Fruit fly (Drosophila melanogaster) whole organism, adult: ENCODE measurements around the gene LManIV.

Experiments
- CG11617 ChIP-seq: fragments of 200-800 bp; sonication (Bioruptor generic); optimal IDR thresholded peaks from 2 replicates; lab custom pipeline; 2017; ENCODE audit warnings: mild to moderate bottlenecking, missing biosample characterization, missing genetic modification reagents, missing genetic modification characterization
- CG12768 ChIP-seq: fragments of 200-800 bp; sonication (Bioruptor generic); optimal IDR thresholded peaks from 2 replicates; lab custom pipeline; 2017; ENCODE audit warnings: missing biosample characterization, missing genetic modification characterization, mild to moderate bottlenecking, moderate library complexity, missing genetic modification reagents
- CG14711 ChIP-seq: fragments of 200-800 bp; sonication (Bioruptor generic); optimal IDR thresholded peaks from 2 replicates; lab custom pipeline; 2018; ENCODE audit warnings: missing biosample characterization, mild to moderate bottlenecking, missing genetic modification characterization, moderate library complexity
- CG1620 ChIP-seq: fragments of 200-800 bp; sonication (Bioruptor generic); optimal IDR thresholded peaks from 2 replicates; lab custom pipeline; 2016; ENCODE audit warnings: missing biosample characterization, missing genetic modification characterization
- CG33017 ChIP-seq: fragments of 200-800 bp; sonication (Bioruptor generic); optimal IDR thresholded peaks from 2 replicates; lab custom pipeline; 2018; ENCODE audit warnings: missing biosample characterization, mild to moderate bottlenecking, missing genetic modification characterization, moderate library complexity
- CG5204 ChIP-seq: fragments of 200-800 bp; sonication (Bioruptor generic); optimal IDR thresholded peaks from 2 replicates; lab custom pipeline; 2016; ENCODE audit warnings: missing biosample characterization, missing genetic modification characterization
- CG7045 ChIP-seq: fragments of 200-800 bp; sonication (Bioruptor generic); optimal IDR thresholded peaks from 2 replicates; lab custom pipeline; 2017; ENCODE audit warnings: missing biosample characterization, mild to moderate bottlenecking, missing genetic modification characterization
- CG7101 ChIP-seq: fragments of 200-800 bp; sonication (Bioruptor generic); optimal IDR thresholded peaks from 2 replicates; lab custom pipeline; 2018; ENCODE audit warnings: missing biosample characterization, mild to moderate bottlenecking, missing genetic modification characterization, moderate library complexity
- Clk ChIP-seq: fragments of 200-800 bp; sonication (Bioruptor generic); optimal IDR thresholded peaks from 2 replicates; lab custom pipeline; 2017; ENCODE audit warnings: missing biosample characterization, missing genetic modification characterization
- Crg-1 ChIP-seq: fragments of 200-800 bp; sonication (Bioruptor generic); optimal IDR thresholded peaks from 2 replicates; lab custom pipeline; 2016; ENCODE audit warnings: missing biosample characterization, missing genetic modification characterization
- Hr96 ChIP-seq: fragments of 200-800 bp; sonication (Bioruptor generic); optimal IDR thresholded peaks from 2 replicates; lab custom pipeline; 2016; ENCODE audit warnings: missing biosample characterization, missing genetic modification characterization
- Mnt ChIP-seq: fragments of 200-800 bp; sonication (Bioruptor generic); optimal IDR thresholded peaks from 2 replicates; lab custom pipeline; 2016; ENCODE audit warnings: missing biosample characterization, mild to moderate bottlenecking, missing genetic modification characterization
- bab1 ChIP-seq: fragments of 200-800 bp; sonication (Bioruptor generic); optimal IDR thresholded peaks from 3 replicates; lab custom pipeline; 2019; ENCODE audit warnings: missing biosample characterization, mild to moderate bottlenecking, missing genetic modification characterization, moderate library complexity
- cic ChIP-seq: fragments of 200-800 bp; sonication (Bioruptor generic); optimal IDR thresholded peaks from 2 replicates; lab custom pipeline; 2017; ENCODE audit warnings: missing biosample characterization, mild to moderate bottlenecking, missing genetic modification characterization, moderate library complexity
- cnc ChIP-seq, 2 experiments: fragments of >200 bp; optimal IDR thresholded peaks; 2 replicates each; lab custom pipeline; 2017
- kay ChIP-seq: fragments of 200-800 bp; sonication (Bioruptor generic); peaks from one replicate; lab custom pipeline; 2016; ENCODE audit warnings: missing biosample characterization, missing genetic modification characterization, borderline replicate concordance
- ovo ChIP-seq: fragments of 200-800 bp; sonication (Bioruptor generic); optimal IDR thresholded peaks from 2 replicates; lab custom pipeline; 2016; ENCODE audit warnings: missing biosample characterization, missing genetic modification characterization
- pad ChIP-seq: fragments of 200-800 bp; sonication (Bioruptor generic); optimal IDR thresholded peaks from 3 replicates; lab custom pipeline; 2017; ENCODE audit warnings: missing biosample characterization, missing genetic modification characterization, mild to moderate bottlenecking, moderate library complexity, missing genetic modification reagents
- tj ChIP-seq: fragments of 200-800 bp; sonication (Bioruptor generic); optimal IDR thresholded peaks from 3 replicates; lab custom pipeline; 2017; ENCODE audit warnings: missing biosample characterization, mild to moderate bottlenecking, missing genetic modification characterization, moderate library complexity
- toe ChIP-seq: fragments of 200-800 bp; sonication (Bioruptor generic); optimal IDR thresholded peaks from 2 replicates; lab custom pipeline; 2016; ENCODE audit warnings: missing biosample characterization, missing genetic modification characterization

The LManIV gene

DNA sequence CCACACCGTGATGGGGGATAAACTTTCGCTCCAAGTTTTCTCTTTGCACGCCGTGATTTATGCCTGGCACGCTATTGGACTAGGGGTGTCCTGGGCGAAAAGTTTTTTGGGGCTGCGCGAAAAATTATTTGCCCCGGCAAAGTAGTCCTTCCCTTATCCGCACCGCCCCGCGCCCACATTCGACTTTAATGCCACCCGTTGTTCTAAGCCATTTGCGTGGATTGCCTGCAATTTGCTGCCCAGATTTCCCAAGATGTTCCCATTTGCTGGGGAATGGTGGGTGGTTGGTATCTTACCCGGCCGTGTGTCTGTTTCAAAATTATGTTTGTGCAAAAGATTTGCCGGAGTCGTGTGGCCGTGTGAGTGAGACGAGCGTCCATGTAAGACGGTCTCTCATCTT lies 26.9 kb upstream of the LManIV start:
- TF ChIP-seq cnc (optimal IDR thresholded peaks at IDR 0.05; lab: Kevin White, UChicago): no peak
- no peak for TF ChIP-seq Hr96 (GFP tag; lab: Kevin White, UChicago)

DNA sequence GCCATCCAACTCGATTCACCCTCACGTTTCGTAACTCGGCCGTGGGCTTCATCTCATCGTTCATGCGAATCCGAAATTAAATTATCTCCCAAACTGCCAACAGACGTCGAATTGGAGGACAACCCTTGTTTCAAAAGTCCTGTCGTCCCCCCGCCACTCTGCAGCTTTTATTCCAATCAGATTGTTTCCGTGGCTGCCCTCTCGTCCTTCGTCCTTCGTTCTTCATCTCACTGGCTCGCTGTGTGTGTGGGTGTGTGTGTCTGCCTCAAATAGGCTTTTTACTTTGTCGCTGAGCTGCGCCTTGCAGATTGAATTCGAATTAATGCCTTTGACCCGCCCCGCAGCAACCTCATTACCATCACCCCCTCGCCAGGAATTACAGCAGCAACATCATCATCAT lies 22.0 kb upstream of the LManIV start:
- TF ChIP-seq CG7101 (tag; lab: Kevin White, UChicago): no peak
- TF ChIP-seq pad (GFP tag; lab: Kevin White, UChicago): no peak

DNA sequence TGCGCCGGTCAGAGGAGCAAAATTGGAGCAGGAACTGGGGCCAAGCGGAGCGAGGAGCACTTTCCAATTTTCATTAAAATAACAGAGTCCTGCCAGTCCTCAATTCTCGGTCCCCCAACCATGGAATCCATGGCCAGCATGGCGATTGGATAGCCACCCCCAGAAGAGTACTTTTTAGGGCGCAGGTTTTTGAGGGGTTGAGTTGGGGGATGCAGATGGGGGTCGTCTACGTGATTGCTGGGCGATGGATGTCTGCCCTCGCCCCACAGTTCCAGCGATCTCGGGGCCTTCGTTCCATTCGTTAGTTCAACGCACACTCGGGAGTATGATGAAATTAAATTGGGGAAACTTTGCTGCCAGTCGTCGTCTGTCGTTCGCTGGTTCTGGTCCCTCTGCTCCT lies 19.6 kb upstream of the LManIV start:
- TF ChIP-seq Hr96 (GFP tag; lab: Kevin White, UChicago) (no peak), CG11617 (GFP tag; lab: Kevin White, UChicago) (no peak), ovo (GFP tag; lab: Kevin White, UChicago) (no peak), cic (no peak), pad (GFP tag; lab: Kevin White, UChicago) (no peak), cnc (optimal IDR thresholded peaks at IDR 0.05; lab: Kevin White, UChicago) (no peak), tj (no peak), Mnt (GFP tag; lab: Kevin White, UChicago) (no peak), toe (no peak), bab1 (no peak)

dm6 chr2L:8787575-8787974 lies 15.4 kb upstream of the LManIV start:
- TF ChIP-seq CG11617 (GFP tag; lab: Kevin White, UChicago) (no peak), Clk (no peak), CG7101 (tag; lab: Kevin White, UChicago) (no peak), tj (no peak), ovo (GFP tag; lab: Kevin White, UChicago) (no peak), CG5204 (no peak), CG14711 (no peak), CG1620 (GFP tag; lab: Kevin White, UChicago) (no peak), pad (GFP tag; lab: Kevin White, UChicago) (no peak), cnc (optimal IDR thresholded peaks at IDR 0.05; lab: Kevin White, UChicago) (no peak), cic (no peak), CG12768 (GFP tag; lab: Kevin White, UChicago) (no peak), CG33017 (no peak)

DNA sequence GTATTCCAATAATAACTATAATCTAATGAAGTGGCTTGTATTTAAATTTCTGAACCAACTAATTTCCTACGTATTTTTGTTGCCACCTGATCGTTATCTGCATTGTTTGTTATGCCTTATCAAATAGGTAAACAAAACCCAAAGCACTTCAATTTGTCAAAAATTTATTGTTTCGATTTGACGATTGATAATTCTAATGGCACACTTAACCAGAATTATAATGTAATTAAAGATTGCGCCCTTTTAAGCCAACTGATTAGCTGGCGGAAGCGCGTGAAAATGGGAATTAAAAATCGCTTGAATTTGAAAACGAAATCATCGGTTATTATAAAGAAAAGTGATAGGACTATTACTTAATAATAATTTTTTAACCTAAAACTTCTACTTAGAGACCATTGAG lies 12.6 kb upstream of the LManIV start:
- TF ChIP-seq CG14711 (no peak), cnc (optimal IDR thresholded peaks at IDR 0.05; lab: Kevin White, UChicago) (no peak), ovo (GFP tag; lab: Kevin White, UChicago) (no peak), CG1620 (GFP tag; lab: Kevin White, UChicago) (no peak), cic (no peak), Hr96 (GFP tag; lab: Kevin White, UChicago) (no peak), CG5204 (no peak)

- TF ChIP-seq Clk (no peak), CG7101 (tag; lab: Kevin White, UChicago) (no peak), cic (no peak), bab1 (no peak), cnc (optimal IDR thresholded peaks at IDR 0.05; lab: Kevin White, UChicago) (no peak)
Measured at dm6 chr2L:8782400-8782799, 10.3 kb upstream of the LManIV start, which contains the start of gene CG42710. Gene CG42710 (minus strand): TSS chr2L:8782500.

DNA sequence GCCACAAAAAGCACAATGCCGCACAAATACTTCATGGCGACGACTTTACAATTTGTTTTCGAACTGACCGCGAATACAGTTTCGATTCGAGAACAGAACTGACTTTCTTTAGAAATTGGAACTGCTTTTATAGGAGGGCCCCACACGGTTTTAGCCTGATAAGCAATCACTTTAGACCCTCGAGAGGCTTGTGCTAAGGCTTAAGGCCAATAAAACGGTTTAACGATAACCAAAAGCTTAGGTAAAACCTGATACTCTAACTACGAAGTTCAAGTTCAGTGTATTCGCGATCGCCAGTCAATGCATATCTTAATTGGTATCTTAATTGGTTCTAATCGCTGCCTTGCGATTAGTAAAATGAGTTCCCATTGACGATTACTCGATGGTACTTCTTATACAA lies 9.0 kb upstream of the LManIV start, which contains the start of gene LManVI:
Gene LManVI, minus strand, starts transcription at position 101 of the 400 bp plus-strand sequence.
- TF ChIP-seq CG33017: no peak
- TF ChIP-seq CG12768 (GFP tag; lab: Kevin White, UChicago): no peak
- no peak for TF ChIP-seq pad (GFP tag; lab: Kevin White, UChicago)
- no peak for TF ChIP-seq CG5204
- no peak for TF ChIP-seq CG14711
- no peak for TF ChIP-seq kay (GFP tag; lab: Kevin White, UChicago)
- TF ChIP-seq Crg-1 (GFP tag; lab: Kevin White, UChicago): no peak
- no peak for TF ChIP-seq CG11617 (GFP tag; lab: Kevin White, UChicago)
- no peak for TF ChIP-seq Hr96 (GFP tag; lab: Kevin White, UChicago)
- no peak for TF ChIP-seq bab1
- TF ChIP-seq CG7045 (GFP tag; lab: Kevin White, UChicago): no peak
- no peak for TF ChIP-seq cnc (optimal IDR thresholded peaks at IDR 0.05; lab: Kevin White, UChicago)
- TF ChIP-seq Mnt (GFP tag; lab: Kevin White, UChicago): no peak
- no peak for TF ChIP-seq CG7101 (tag; lab: Kevin White, UChicago)
- TF ChIP-seq tj: no peak
- no peak for TF ChIP-seq Clk

DNA sequence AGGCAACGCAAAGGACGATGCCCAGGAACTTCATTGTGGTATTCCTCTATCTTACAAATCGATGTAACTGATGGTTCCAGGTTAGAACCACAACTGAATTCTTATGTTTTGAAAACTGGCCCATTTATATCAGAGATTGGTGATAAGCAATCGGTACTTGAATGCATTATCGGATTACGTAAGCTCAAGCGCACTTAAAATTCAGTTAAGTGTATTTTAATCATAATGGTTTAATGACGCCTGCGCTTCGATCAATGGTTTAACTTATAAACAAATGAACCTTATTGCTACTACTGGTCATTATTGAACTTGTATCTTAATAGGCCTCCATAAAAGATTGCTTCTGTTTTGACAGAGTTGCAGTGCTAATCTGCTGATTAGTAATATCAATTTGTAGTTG lies 4.0 kb upstream of the LManIV start, which contains the start of gene LManV:
Gene LManV, minus strand, starts transcription at position 101 of the 400 bp plus-strand sequence.
- TF ChIP-seq cic (peak; percentile 31), Hr96 (GFP tag; lab: Kevin White, UChicago) (no peak), CG12768 (GFP tag; lab: Kevin White, UChicago) (no peak), CG1620 (GFP tag; lab: Kevin White, UChicago) (no peak)
